Worm (Caenorhabditis elegans) whole organism, early embryonic: ENCODE measurements around the gene oac-22.

Experiments
- F13C5.2 ChIP-seq: sonication (generic microtip); optimal IDR thresholded peaks from 2 replicates; lab custom pipeline; 2017; ENCODE audit warnings: mild to moderate bottlenecking, missing genetic modification characterization, inconsistent platforms, missing compliant biosample characterization
- aly-1 ChIP-seq: sonication (generic microtip); optimal IDR thresholded peaks from 2 replicates; lab custom pipeline; 2016; ENCODE audit warnings: missing genetic modification characterization, missing compliant biosample characterization
- ama-1 ChIP-seq: fragments of 150-350 bp; optimal IDR thresholded peaks from 2 replicates; lab custom pipeline; 2014
- flt-1 ChIP-seq: fragments of 200-800 bp; sonication (Bioruptor generic); IDR thresholded peaks from 2 replicates; pipeline ENCODE4 v1.3.6; 2022; ENCODE audit warnings: missing genetic modification characterization, missing compliant biosample characterization
- hmbx-1 ChIP-seq: sonication (generic microtip); optimal IDR thresholded peaks from 2 replicates; lab custom pipeline; 2016; ENCODE audit warnings: mild to moderate bottlenecking, missing genetic modification characterization, missing compliant biosample characterization
- hmg-4 ChIP-seq: fragments of 200-800 bp; sonication (Bioruptor generic); optimal IDR thresholded peaks from 2 replicates; lab custom pipeline; 2018; ENCODE audit warnings: mild to moderate bottlenecking, missing genetic modification characterization, missing compliant biosample characterization
- hnd-1 ChIP-seq: sonication (generic microtip); optimal IDR thresholded peaks from 2 replicates; lab custom pipeline; 2016; ENCODE audit warnings: missing genetic modification characterization, missing compliant biosample characterization
- pes-1 ChIP-seq: fragments of 200-800 bp; sonication (Bioruptor generic); IDR thresholded peaks from 2 replicates; pipeline ENCODE4 v1.3.6; 2022; ENCODE audit warnings: missing genetic modification reagents, missing genetic modification characterization, missing compliant biosample characterization
- tbx-37 ChIP-seq: fragments of 200-800 bp; sonication (Bioruptor generic); conservative IDR thresholded peaks from 2 replicates; pipeline ENCODE4 v1.3.6; 2022; ENCODE audit warnings: missing genetic modification reagents, missing genetic modification characterization, missing compliant biosample characterization
- tra-4 ChIP-seq: sonication (generic microtip); optimal IDR thresholded peaks from 2 replicates; lab custom pipeline; 2017; ENCODE audit warnings: missing genetic modification characterization, missing compliant biosample characterization

ce11 chrIV:3857999-3858552 lies 27.4 kb upstream of the oac-22 start:
- no peak for TF ChIP-seq ama-1
- no peak for TF ChIP-seq hnd-1 (tag; lab: Kevin White, UChicago)
- TF ChIP-seq hmg-4 (GFP tag; lab: Kevin White, UChicago) = no peak
- TF ChIP-seq pes-1 (GFP tag; lab: Robert Waterston, UW) = no peak
- no peak for TF ChIP-seq F13C5.2 (tag; lab: Kevin White, UChicago)
- TF ChIP-seq hmbx-1 = no peak
- no peak for TF ChIP-seq tbx-37 (GFP tag; lab: Robert Waterston, UW)
- no peak for TF ChIP-seq aly-1 (tag; lab: Kevin White, UChicago)
- no peak for TF ChIP-seq flt-1
- no peak for TF ChIP-seq tra-4 (tag; lab: Kevin White, UChicago)
